Worm (Caenorhabditis elegans) whole organism, L4/young adult: ENCODE measurements around the gene C25H3.10.

Experiments
- W03F9.2 ChIP-seq: fragments of 150-350 bp; optimal IDR thresholded peaks from 2 replicates; lab custom pipeline; 2014; ENCODE audit warnings: missing biosample characterization, missing genetic modification characterization
- dao-5 ChIP-seq: sonication (generic microtip); optimal IDR thresholded peaks from 2 replicates; lab custom pipeline; 2016; ENCODE audit warnings: missing genotype, missing genetic modification characterization, moderate library complexity, missing compliant biosample characterization
- him-1 ChIP-seq: sonication (generic microtip); optimal IDR thresholded peaks from 2 replicates; lab custom pipeline; 2016; ENCODE audit warnings: missing genotype, missing genetic modification reagents, missing genetic modification characterization, missing compliant biosample characterization

DNA sequence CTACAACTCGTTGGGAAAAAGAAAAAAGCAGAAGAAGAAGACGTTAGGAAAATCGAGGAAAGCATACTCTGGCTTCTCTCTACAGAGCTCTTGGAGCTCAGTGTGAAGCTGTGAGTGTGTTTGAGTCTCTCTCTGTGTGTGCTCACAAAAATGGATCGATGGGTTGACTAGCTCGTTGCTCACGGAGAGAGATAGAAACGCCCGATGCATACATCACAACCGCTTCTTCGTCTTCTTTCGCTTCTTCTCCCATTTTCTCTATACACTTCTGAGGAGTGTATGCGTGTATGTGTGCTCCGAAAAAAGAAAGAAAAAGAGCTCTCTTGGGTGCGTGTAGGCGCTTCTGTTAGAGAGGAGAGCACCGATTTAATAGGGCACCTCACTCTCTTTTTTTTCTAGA, 26.3 kb upstream of the C25H3.10 start:
- TF ChIP-seq W03F9.2 (no peak), dao-5 (no peak), him-1 (peak; percentile 83)
